Worm (Caenorhabditis elegans) whole organism, L4 larva: ENCODE data around the gene cup-16.

Experiments used
- D1046.2 ChIP-seq: fragments of 200-800 bp; sonication (Bioruptor generic); IDR thresholded peaks from 2 replicates; pipeline ENCODE4 v1.3.6; 2022; ENCODE audit warnings: missing genetic modification characterization, missing compliant biosample characterization
- F26F4.8 ChIP-seq: fragments of 200-800 bp; sonication (Bioruptor generic); conservative IDR thresholded peaks from 2 replicates; pipeline ENCODE4 v1.3.6; 2022; ENCODE audit warnings: missing genetic modification characterization, missing compliant biosample characterization
- F44E2.7 ChIP-seq: fragments of 200-800 bp; sonication (Bioruptor generic); IDR thresholded peaks from 2 replicates; pipeline ENCODE4 v2.1.2; 2022; ENCODE audit warnings: missing genetic modification characterization, missing compliant biosample characterization
- T26A8.4 ChIP-seq: fragments of 200-800 bp; sonication (Bioruptor generic); IDR thresholded peaks from 2 replicates; pipeline ENCODE4 v1.3.6; 2022; ENCODE audit warnings: missing genetic modification characterization, missing compliant biosample characterization
- Y48G9A.11 ChIP-seq: fragments of 200-800 bp; sonication (Bioruptor generic); IDR thresholded peaks from 2 replicates; pipeline ENCODE4 v1.3.6; 2022; ENCODE audit warnings: missing genetic modification reagents, missing genetic modification characterization, missing compliant biosample characterization
- Y5F2A.4 ChIP-seq: fragments of 200-800 bp; sonication (Bioruptor generic); optimal IDR thresholded peaks from 2 replicates; lab custom pipeline; 2018; ENCODE audit warnings: mild to moderate bottlenecking, missing genetic modification characterization, missing compliant biosample characterization
- ZK546.5 ChIP-seq, 2 experiments: sonication (generic microtip); optimal IDR thresholded peaks; 2 replicates each; lab custom pipeline; 2017; ENCODE audit warnings: missing biosample characterization in 2 of 2, missing genetic modification characterization in 2 of 2
- aha-1 ChIP-seq: fragments of 150-350 bp; peaks from one replicate; lab custom pipeline; 2014; ENCODE audit warnings: missing biosample characterization, missing genetic modification characterization
- ama-1 ChIP-seq: fragments of 150-350 bp; optimal IDR thresholded peaks from 2 replicates; lab custom pipeline; 2014; ENCODE audit warnings: inconsistent platforms, mixed read lengths
- attf-4 ChIP-seq: sonication (generic microtip); optimal IDR thresholded peaks from 3 replicates; lab custom pipeline; 2017; ENCODE audit warnings: missing biosample characterization, missing genetic modification characterization
- ceh-20 ChIP-seq: fragments of 200-800 bp; sonication (Bioruptor generic); IDR thresholded peaks from 2 replicates; pipeline ENCODE4 v1.3.6; 2022; ENCODE audit warnings: missing genetic modification reagents, missing genetic modification characterization, missing compliant biosample characterization
- daf-12 ChIP-seq: fragments of 150-350 bp; optimal IDR thresholded peaks from 2 replicates; lab custom pipeline; 2014; ENCODE audit warnings: missing biosample characterization, missing genetic modification reagents, missing genetic modification characterization
- daf-19 ChIP-seq: fragments of 200-800 bp; sonication (Bioruptor generic); conservative IDR thresholded peaks from 2 replicates; pipeline ENCODE4 v1.3.6; 2022; ENCODE audit warnings: missing genetic modification characterization, missing compliant biosample characterization
- duxl-1 ChIP-seq: sonication (generic microtip); optimal IDR thresholded peaks from 2 replicates; lab custom pipeline; 2016; ENCODE audit warnings: mild to moderate bottlenecking, missing genetic modification characterization, moderate library complexity, missing compliant biosample characterization; ENCODE audit not compliant: poor library complexity
- dve-1 ChIP-seq: sonication (generic microtip); optimal IDR thresholded peaks from 2 replicates; lab custom pipeline; 2017; ENCODE audit warnings: antibody characterized with exemption, mild to moderate bottlenecking, missing genetic modification characterization, missing compliant biosample characterization; ENCODE audit not compliant: insufficient read depth
- fkh-10 ChIP-seq: fragments of 150-350 bp; optimal IDR thresholded peaks from 2 replicates; lab custom pipeline; 2014; ENCODE audit warnings: missing biosample characterization, missing genetic modification reagents, missing genetic modification characterization
- fos-1 ChIP-seq: fragments of 150-350 bp; optimal IDR thresholded peaks from 2 replicates; lab custom pipeline; 2014; ENCODE audit warnings: missing biosample characterization, missing genetic modification characterization
- gei-8 ChIP-seq: fragments of 200-800 bp; sonication (Bioruptor generic); optimal IDR thresholded peaks from 2 replicates; lab custom pipeline; 2018; ENCODE audit warnings: mild to moderate bottlenecking, missing genetic modification characterization, missing compliant biosample characterization
- hif-1 ChIP-seq, 2 experiments: sonication (generic microtip); optimal IDR thresholded peaks; 2 replicates each; lab custom pipeline; 2016 to 2017; ENCODE audit warnings: missing compliant biosample characterization in 2 of 2, missing genetic modification characterization in 2 of 2, missing genetic modification reagents in 2 of 2, missing genotype in 2 of 2, mild to moderate bottlenecking in 1 of 2
- hlh-11 ChIP-seq: fragments of 200-800 bp; sonication (Bioruptor generic); optimal IDR thresholded peaks from 2 replicates; lab custom pipeline; 2018; ENCODE audit warnings: mild to moderate bottlenecking, missing genetic modification characterization, missing compliant biosample characterization
- hlh-30 ChIP-seq: sonication (generic microtip); optimal IDR thresholded peaks from 2 replicates; lab custom pipeline; 2017; ENCODE audit warnings: antibody characterized with exemption, mild to moderate bottlenecking, missing genetic modification characterization, missing compliant biosample characterization; ENCODE audit not compliant: insufficient read depth
- lin-1 ChIP-seq: fragments of 200-800 bp; sonication (Bioruptor generic); IDR thresholded peaks from 2 replicates; pipeline ENCODE4 v1.3.6; 2022; ENCODE audit warnings: missing genetic modification reagents, missing genetic modification characterization, missing compliant biosample characterization
- lin-29 ChIP-seq: fragments of 200-800 bp; sonication (Bioruptor generic); IDR thresholded peaks from 2 replicates; pipeline ENCODE4 v1.3.6; 2022; ENCODE audit warnings: missing genetic modification reagents, missing genetic modification characterization, missing compliant biosample characterization
- lsy-2 ChIP-seq, 2 experiments: fragments of 150-350 bp in 1 of 2; sonication (generic microtip) in 1 of 2; optimal IDR thresholded peaks; 2 replicates each; lab custom pipeline; 2014 to 2017; ENCODE audit warnings: missing biosample characterization in 2 of 2, missing genetic modification characterization in 2 of 2
- madf-5 ChIP-seq, 2 experiments: fragments of 200-800 bp; sonication (Bioruptor generic); IDR thresholded peaks; 2 replicates each; pipeline ENCODE4 v1.3.6; 2022; ENCODE audit warnings: missing compliant biosample characterization in 2 of 2, missing genetic modification characterization in 2 of 2
- mep-1 ChIP-seq: fragments of 150-350 bp; sonication (generic microtip); optimal IDR thresholded peaks from 3 replicates; lab custom pipeline; 2014; ENCODE audit warnings: missing biosample characterization, missing genetic modification characterization
- nhr-102 ChIP-seq: sonication (generic microtip); optimal IDR thresholded peaks from 2 replicates; lab custom pipeline; 2016; ENCODE audit warnings: mild to moderate bottlenecking, missing genetic modification characterization, moderate library complexity, missing compliant biosample characterization
- nhr-111 ChIP-seq: fragments of 200-800 bp; sonication (Bioruptor generic); optimal IDR thresholded peaks from 2 replicates; lab custom pipeline; 2018; ENCODE audit warnings: mild to moderate bottlenecking, missing genetic modification characterization, missing compliant biosample characterization
- nhr-48 ChIP-seq: sonication (generic microtip); optimal IDR thresholded peaks from 2 replicates; lab custom pipeline; 2016; ENCODE audit warnings: mild to moderate bottlenecking, missing genetic modification characterization, missing compliant biosample characterization
- nhr-6 ChIP-seq: fragments of 150-350 bp; optimal IDR thresholded peaks from 2 replicates; lab custom pipeline; 2014; ENCODE audit warnings: missing biosample characterization, missing genetic modification characterization
- nhr-76 ChIP-seq: fragments of 150-350 bp; optimal IDR thresholded peaks from 2 replicates; lab custom pipeline; 2014; ENCODE audit warnings: missing biosample characterization, missing genetic modification characterization
- nhr-77 ChIP-seq: fragments of 150-350 bp; optimal IDR thresholded peaks from 2 replicates; lab custom pipeline; 2014; ENCODE audit warnings: missing biosample characterization, missing genetic modification characterization
- rbr-2 ChIP-seq: sonication (generic microtip); optimal IDR thresholded peaks from 2 replicates; lab custom pipeline; 2016; ENCODE audit warnings: missing genotype, missing genetic modification characterization, missing compliant biosample characterization
- saeg-2 ChIP-seq: fragments of 200-800 bp; sonication (Bioruptor generic); IDR thresholded peaks from 2 replicates; pipeline ENCODE4 v1.3.6; 2022; ENCODE audit warnings: missing genetic modification reagents, missing genetic modification characterization, missing compliant biosample characterization
- spr-1 ChIP-seq: sonication (generic microtip); optimal IDR thresholded peaks from 2 replicates; lab custom pipeline; 2016; ENCODE audit warnings: mild to moderate bottlenecking, missing genetic modification characterization, missing compliant biosample characterization
- tra-1 ChIP-seq: fragments of 200-800 bp; sonication (Bioruptor generic); IDR thresholded peaks from 2 replicates; pipeline ENCODE4 v1.3.6; 2022; ENCODE audit warnings: missing genetic modification reagents, missing genetic modification characterization, missing compliant biosample characterization
- unc-39 ChIP-seq: sonication (generic microtip); optimal IDR thresholded peaks from 2 replicates; lab custom pipeline; 2017; ENCODE audit warnings: missing biosample characterization, missing genetic modification characterization
- zfp-3 ChIP-seq: fragments of 200-800 bp; sonication (Bioruptor generic); conservative IDR thresholded peaks from 2 replicates; pipeline ENCODE4 v1.3.6; 2022; ENCODE audit warnings: missing genetic modification reagents, missing genetic modification characterization, missing compliant biosample characterization
- zip-11 ChIP-seq: fragments of 200-800 bp; sonication (Bioruptor generic); IDR thresholded peaks from 2 replicates; pipeline ENCODE4 v1.3.6; 2022; ENCODE audit warnings: missing genetic modification characterization, missing compliant biosample characterization
- ztf-11 ChIP-seq: fragments of 150-350 bp; optimal IDR thresholded peaks from 2 replicates; lab custom pipeline; 2014; ENCODE audit warnings: missing biosample characterization, missing genetic modification characterization
- ztf-7 ChIP-seq: fragments of 150-350 bp; optimal IDR thresholded peaks from 2 replicates; lab custom pipeline; 2014; ENCODE audit warnings: missing biosample characterization, missing genetic modification characterization

Gene cup-16

ce11 chrII:8747246-8747938 lies 40.4 kb downstream of the cup-16 start (continued):
- peak; percentile 22 for TF ChIP-seq gei-8 (GFP tag; lab: Kevin White, UChicago)
- peak; percentile 75 for TF ChIP-seq dve-1
- TF ChIP-seq nhr-48 (tag; lab: Kevin White, UChicago), result peak; percentile 49
- TF ChIP-seq daf-12 (tag; lab: Kevin White, UChicago), result no peak
- peak; percentile 71 for TF ChIP-seq nhr-102 (tag; lab: Kevin White, UChicago)
- TF ChIP-seq saeg-2 (GFP tag; lab: Robert Waterston, UW), result no peak
- TF ChIP-seq hlh-11, result peak; percentile 70
- TF ChIP-seq lsy-2 (tag; optimal IDR thresholded peaks at IDR 0.05; lab: Kevin White, UChicago), result peak; percentile 47 to 51
- no peak for TF ChIP-seq ztf-11 (tag; lab: Kevin White, UChicago)
- TF ChIP-seq T26A8.4, result peak; percentile 82
- TF ChIP-seq ZK546.5 (tag; optimal IDR thresholded peaks at IDR 0.05; lab: Kevin White, UChicago), result no peak
- TF ChIP-seq rbr-2 (tag; lab: Kevin White, UChicago), result peak; percentile 14
- peak; percentile 40; the same call in 1 of the 2 replicates for TF ChIP-seq lin-1 (GFP tag; lab: Robert Waterston, UW)
- TF ChIP-seq aha-1 (tag; lab: Kevin White, UChicago), result peak; percentile 93
- TF ChIP-seq nhr-76 (tag; lab: Kevin White, UChicago), result peak; percentile 4
- TF ChIP-seq spr-1, result peak; percentile 57
- TF ChIP-seq attf-4 (tag; lab: Kevin White, UChicago), result no peak
- TF ChIP-seq hif-1 (tag; optimal IDR thresholded peaks at IDR 0.05; lab: Kevin White, UChicago), result peak in 1 of 2 experiments; percentile 45
- TF ChIP-seq mep-1 (tag; lab: Kevin White, UChicago), result peak; percentile 80
- TF ChIP-seq fos-1 (tag; lab: Kevin White, UChicago), result peak; percentile 20
- no peak for TF ChIP-seq daf-19 (GFP tag; lab: Robert Waterston, UW)
- peak; percentile 83 for TF ChIP-seq duxl-1 (tag; lab: Kevin White, UChicago)
- TF ChIP-seq lin-29 (GFP tag; lab: Robert Waterston, UW), result 0 out of 2 replicates have a peak, but pooled peaks have one; percentile 20
- TF ChIP-seq Y48G9A.11 (GFP tag; lab: Robert Waterston, UW), result no peak
- no peak for TF ChIP-seq unc-39
- TF ChIP-seq ama-1, result peak; percentile 99
- no peak for TF ChIP-seq fkh-10 (GFP tag; lab: Kevin White, UChicago)
- peak; percentile 75 for TF ChIP-seq D1046.2 (GFP tag; lab: Robert Waterston, UW)
- TF ChIP-seq nhr-111 (GFP tag; lab: Kevin White, UChicago), result peak; percentile 41
- no peak for TF ChIP-seq F26F4.8 (GFP tag; lab: Robert Waterston, UW)
- TF ChIP-seq tra-1 (GFP tag; lab: Robert Waterston, UW), result peak; percentile 77; the same call in 1 of the 2 replicates
- TF ChIP-seq F44E2.7, result peak; percentile 54; the same call in 1 of the 2 replicates
- peak; percentile 30 for TF ChIP-seq nhr-6 (tag; lab: Kevin White, UChicago)
- peak; percentile 78; the same call in 1 of the 2 replicates for TF ChIP-seq ceh-20
- TF ChIP-seq zfp-3 (GFP tag; lab: Robert Waterston, UW), result peak; percentile 96
- TF ChIP-seq madf-5 (GFP tag; IDR thresholded peaks at IDR 0.05; lab: Robert Waterston, UW), result peak; percentile 8 to 61; a peak in 2 of 4 replicates
- no peak for TF ChIP-seq ztf-7 (tag; lab: Kevin White, UChicago)
- peak; percentile 78 for TF ChIP-seq nhr-77 (tag; lab: Kevin White, UChicago)
- TF ChIP-seq hlh-30 (tag; lab: Kevin White, UChicago), result peak; percentile 9
- TF ChIP-seq Y5F2A.4 (GFP tag; lab: Kevin White, UChicago), result peak; percentile 42
- TF ChIP-seq zip-11 (GFP tag; lab: Robert Waterston, UW), result no peak
